Fruit fly (Drosophila melanogaster): ENCODE measurements around the gene CG7523.

Gene CG7523

dm6 chr3R:17666061-17666796 lies 4.5 kb downstream of the CG7523 start (continued):
- TF ChIP-seq ERR (GFP tag; optimal IDR thresholded peaks at IDR 0.05) (no peak), Lpt (GFP tag; optimal IDR thresholded peaks at IDR 0.05) (no peak), Trl (optimal IDR thresholded peaks at IDR 0.05) (peak; percentile 69 to 82), Trl (GFP tag; optimal IDR thresholded peaks at IDR 0.05) (no peak), cg (GFP tag; optimal IDR thresholded peaks at IDR 0.05) (peak; percentile 41), bsh (GFP tag; optimal IDR thresholded peaks at IDR 0.05) (no peak), tap (tag; optimal IDR thresholded peaks at IDR 0.05) (no peak), Nf-YC (tag; optimal IDR thresholded peaks at IDR 0.05) (peak; percentile 95), MESR4 (GFP tag; optimal IDR thresholded peaks at IDR 0.05) (no peak), sqz (GFP tag; optimal IDR thresholded peaks at IDR 0.05) (peak; percentile 27), dati (GFP tag; IDR thresholded peaks at IDR 0.05) (no peak), CG4360 (GFP tag; IDR thresholded peaks at IDR 0.05) (peak; percentile 84; the same call in 1 of the 2 replicates), CG13287 (GFP tag; IDR thresholded peaks at IDR 0.05; ENCODE audit: partially characterized antibody) (no peak), HmgD (GFP tag; optimal IDR thresholded peaks at IDR 0.05) (no peak), Atf-2 (GFP tag; optimal IDR thresholded peaks at IDR 0.05) (no peak), nerfin-2 (GFP tag; IDR thresholded peaks at IDR 0.05; ENCODE audit: partially characterized antibody) (no peak), CG8478 (optimal IDR thresholded peaks at IDR 0.05) (no peak), CG11696 (GFP tag; IDR thresholded peaks at IDR 0.05) (no peak)

- no peak for TF ChIP-seq eyg (GFP tag; optimal IDR thresholded peaks at IDR 0.05)
- TF ChIP-seq kah (GFP tag; optimal IDR thresholded peaks at IDR 0.05): no peak
- TF ChIP-seq tgo (GFP tag; IDR thresholded peaks at IDR 0.05): no peak
- no peak for TF ChIP-seq CG14441 (GFP tag; IDR thresholded peaks at IDR 0.05)
- 0 out of 2 replicates have a peak, but pooled peaks have one; percentile 18 for TF ChIP-seq Bgb (GFP tag; IDR thresholded peaks at IDR 0.05; ENCODE audit: partially characterized antibody)
- TF ChIP-seq Neu2 (GFP tag; optimal IDR thresholded peaks at IDR 0.05; ENCODE audit: borderline replicate concordance): no peak
- TF ChIP-seq Xrp1 (GFP tag; IDR thresholded peaks at IDR 0.05): no peak
- TF ChIP-seq CG6791 (GFP tag; IDR thresholded peaks at IDR 0.05; ENCODE audit: partially characterized antibody): peak; percentile 48; the same call in 1 of the 3 replicates
- TF ChIP-seq CG31224 (GFP tag; IDR thresholded peaks at IDR 0.05): no peak
- TF ChIP-seq CG15601 (tag; optimal IDR thresholded peaks at IDR 0.05): no peak
- no peak for TF ChIP-seq CG5953 (GFP tag; IDR thresholded peaks at IDR 0.05)
- no peak for TF ChIP-seq Hand (GFP tag; optimal IDR thresholded peaks at IDR 0.05)
- no peak for TF ChIP-seq CG10147 (GFP tag; optimal IDR thresholded peaks at IDR 0.05)
- peak; percentile 47; the same call in 1 of the 3 replicates for TF ChIP-seq CG16813 (GFP tag; IDR thresholded peaks at IDR 0.05; ENCODE audit: partially characterized antibody)
- TF ChIP-seq Bdp1 (GFP tag; optimal IDR thresholded peaks at IDR 0.05): peak; percentile 89
- 0 out of 3 replicates have a peak, but pooled peaks have one; percentile 48 for TF ChIP-seq HLH4C (GFP tag; IDR thresholded peaks at IDR 0.05; ENCODE audit: partially characterized antibody)
- no peak for TF ChIP-seq CG15269 (tag; optimal IDR thresholded peaks at IDR 0.05)
- 0 out of 2 replicates have a peak, but pooled peaks have one; percentile 12 for TF ChIP-seq ato (GFP tag; IDR thresholded peaks at IDR 0.05; ENCODE audit: partially characterized antibody)
- no peak for TF ChIP-seq oc (tag; optimal IDR thresholded peaks at IDR 0.05)
- TF ChIP-seq CG7963 (GFP tag; IDR thresholded peaks at IDR 0.05; ENCODE audit: partially characterized antibody): 0 out of 3 replicates have a peak, but pooled peaks have one; percentile 17
- no peak for TF ChIP-seq ERR (GFP tag; optimal IDR thresholded peaks at IDR 0.05)
- TF ChIP-seq CG6254 (GFP tag; optimal IDR thresholded peaks at IDR 0.05): no peak
- no peak for TF ChIP-seq Kr (GFP tag; optimal IDR thresholded peaks at IDR 0.05)
- no peak for TF ChIP-seq ab (GFP tag; optimal IDR thresholded peaks at IDR 0.05)
- TF ChIP-seq esg (GFP tag; conservative IDR thresholded peaks at IDR 0.05): no peak
- no peak for TF ChIP-seq p53 (GFP tag; optimal IDR thresholded peaks at IDR 0.05)
- TF ChIP-seq Opbp (GFP tag; IDR thresholded peaks at IDR 0.05; ENCODE audit: partially characterized antibody): 0 out of 3 replicates have a peak, but pooled peaks have one; percentile 13
- no peak for TF ChIP-seq Elba2 (GFP tag; optimal IDR thresholded peaks at IDR 0.05)
- TF ChIP-seq Hey (tag; optimal IDR thresholded peaks at IDR 0.05): no peak
- no peak for TF ChIP-seq Hr51 (GFP tag; optimal IDR thresholded peaks at IDR 0.05)
- no peak for TF ChIP-seq Six4 (GFP tag; optimal IDR thresholded peaks at IDR 0.05)
These were observed 13.8 kb downstream of the CG7523 start for dm6 chr3R:17656923-17657322.
